Worm (Caenorhabditis elegans) whole organism, late embryonic: Measurements from ENCODE around the gene best-21.

Source experiments
- ama-1 ChIP-seq: fragments of 150-350 bp; optimal IDR thresholded peaks from 2 replicates; lab custom pipeline; 2014
- ceh-14 ChIP-seq: sonication (generic microtip); optimal IDR thresholded peaks from 2 replicates; lab custom pipeline; 2016; ENCODE audit warnings: missing genotype, missing genetic modification characterization, missing compliant biosample characterization
- gmeb-2 ChIP-seq: sonication (generic microtip); optimal IDR thresholded peaks from 2 replicates; lab custom pipeline; 2016; ENCODE audit warnings: missing genetic modification characterization, inconsistent platforms, missing compliant biosample characterization
- mec-3 ChIP-seq: sonication (generic microtip); optimal IDR thresholded peaks from 2 replicates; lab custom pipeline; 2016; ENCODE audit warnings: borderline replicate concordance, missing genetic modification characterization, missing compliant biosample characterization
- nhr-11 ChIP-seq: fragments of 150-350 bp; optimal IDR thresholded peaks from 2 replicates; lab custom pipeline; 2014; ENCODE audit warnings: missing biosample characterization, missing genetic modification characterization
- pax-1 ChIP-seq: fragments of 150-350 bp; optimal IDR thresholded peaks from 2 replicates; lab custom pipeline; 2014; ENCODE audit warnings: missing biosample characterization, missing genetic modification characterization
- unc-42 ChIP-seq: sonication (generic microtip); optimal IDR thresholded peaks from 2 replicates; lab custom pipeline; 2016; ENCODE audit warnings: missing genotype, missing genetic modification characterization, missing compliant biosample characterization
- unc-86 ChIP-seq: sonication (generic microtip); optimal IDR thresholded peaks from 2 replicates; lab custom pipeline; 2016; ENCODE audit warnings: missing genetic modification characterization, missing compliant biosample characterization

- TF ChIP-seq ama-1 (lab: Kevin White, UChicago) (no peak), gmeb-2 (tag; lab: Kevin White, UChicago) (no peak), ceh-14 (no peak), nhr-11 (no peak), unc-86 (tag; lab: Kevin White, UChicago) (no peak), pax-1 (no peak), unc-42 (no peak), mec-3 (tag; lab: Kevin White, UChicago) (no peak)
These were observed 26.8 kb upstream of the best-21 start, which contains the start of gene ccg-1 for ce11 chrIV:15275363-15275854.
